Worm (Caenorhabditis elegans) whole organism, L1 larva: Measurements from ENCODE around the gene Y75B12A.2.
A peak's percentile ranks its signal among the peaks of the same experiment; 100 is the strongest.

ENCODE experiments used
- Y116A8C.19 ChIP-seq: sonication (generic microtip); optimal IDR thresholded peaks from 2 replicates; lab custom pipeline; 2016; ENCODE audit warnings: missing compliant biosample characterization, missing genetic modification characterization, borderline replicate concordance
- aha-1 ChIP-seq: fragments of 150-350 bp; optimal IDR thresholded peaks from 2 replicates; lab custom pipeline; 2014; ENCODE audit warnings: missing biosample characterization, missing genetic modification characterization
- aly-2 ChIP-seq: fragments of 150-350 bp; optimal IDR thresholded peaks from 2 replicates; lab custom pipeline; 2014; ENCODE audit warnings: missing biosample characterization, missing genetic modification characterization
- blmp-1 ChIP-seq: fragments of 150-350 bp; optimal IDR thresholded peaks from 2 replicates; lab custom pipeline; 2014; ENCODE audit warnings: missing biosample characterization, missing genetic modification characterization
- ceh-8 ChIP-seq: fragments of 200-800 bp; sonication (Bioruptor generic); optimal IDR thresholded peaks from 2 replicates; lab custom pipeline; 2018; ENCODE audit warnings: mild to moderate bottlenecking, missing genetic modification characterization, moderate library complexity, missing compliant biosample characterization
- ceh-82 ChIP-seq, 3 experiments: fragments of 150-350 bp in 1 of 3; sonication (generic microtip) in 2 of 3; optimal IDR thresholded peaks; 2 replicates each; lab custom pipeline; 2014 to 2017; ENCODE audit warnings: missing biosample characterization in 3 of 3, missing genetic modification characterization in 3 of 3
- ceh-90 ChIP-seq: sonication (generic microtip); optimal IDR thresholded peaks from 2 replicates; lab custom pipeline; 2016; ENCODE audit warnings: missing genetic modification characterization, missing compliant biosample characterization
- ces-1 ChIP-seq: fragments of 150-350 bp; optimal IDR thresholded peaks from 2 replicates; lab custom pipeline; 2014; ENCODE audit warnings: missing biosample characterization, missing genetic modification reagents, missing genetic modification characterization
- dpl-1 ChIP-seq, 3 experiments: fragments of 150-350 bp in 2 of 3; sonication (generic microtip) in 1 of 3; optimal IDR thresholded peaks; 2 replicates each; lab custom pipeline; 2014 to 2017; ENCODE audit warnings: missing biosample characterization in 3 of 3, missing genetic modification characterization in 3 of 3, missing genetic modification reagents in 3 of 3
- dsc-1 ChIP-seq: sonication (generic microtip); optimal IDR thresholded peaks from 2 replicates; lab custom pipeline; 2016; ENCODE audit warnings: mild to moderate bottlenecking, missing genetic modification characterization, missing compliant biosample characterization
- efl-1 ChIP-seq, 4 experiments: fragments of 150-350 bp; optimal IDR thresholded peaks in 3 of 4; peaks in 1 of 4; 1 replicate in 1 of 4; 2 replicates in 3 of 4; lab custom pipeline; 2014; ENCODE audit warnings: missing biosample characterization in 2 of 4, missing genetic modification characterization in 2 of 4, missing genetic modification reagents in 2 of 4
- efl-3 ChIP-seq: fragments of 200-800 bp; sonication (Bioruptor generic); optimal IDR thresholded peaks from 2 replicates; lab custom pipeline; 2018; ENCODE audit warnings: mild to moderate bottlenecking, missing genetic modification characterization, missing compliant biosample characterization
- egl-27 ChIP-seq, 2 experiments: fragments of 150-350 bp in 1 of 2; sonication (generic microtip); optimal IDR thresholded peaks; 3 replicates each; lab custom pipeline; 2017 to 2018; ENCODE audit warnings: missing biosample characterization in 2 of 2, missing genetic modification characterization in 2 of 2, missing genetic modification reagents in 2 of 2
- elt-3 ChIP-seq, 6 experiments: fragments of 150-350 bp in 1 of 6; sonication (generic microtip); optimal IDR thresholded peaks; 2 replicates each; lab custom pipeline; 2017 to 2018; ENCODE audit warnings: missing biosample characterization in 6 of 6, missing genetic modification characterization in 6 of 6, inconsistent platforms in 1 of 6
- fkh-10 ChIP-seq: sonication (generic microtip); optimal IDR thresholded peaks from 2 replicates; lab custom pipeline; 2017; ENCODE audit warnings: missing biosample characterization, missing genetic modification reagents, missing genetic modification characterization
- grh-1 ChIP-seq: fragments of 200-800 bp; sonication (Bioruptor generic); IDR thresholded peaks from 2 replicates; pipeline ENCODE4 v1.3.6; 2022; ENCODE audit warnings: missing genetic modification reagents, missing genetic modification characterization, missing compliant biosample characterization
- hpl-2 ChIP-seq: fragments of 150-350 bp; optimal IDR thresholded peaks from 2 replicates; lab custom pipeline; 2014; ENCODE audit warnings: missing biosample characterization, missing genetic modification reagents, missing genetic modification characterization
- isw-1 ChIP-seq: fragments of 200-800 bp; sonication (Bioruptor generic); IDR thresholded peaks from 2 replicates; pipeline ENCODE4 v1.3.6; 2022; ENCODE audit warnings: missing genetic modification characterization, missing compliant biosample characterization
- lin-13 ChIP-seq: fragments of 150-350 bp; optimal IDR thresholded peaks from 2 replicates; lab custom pipeline; 2014; ENCODE audit warnings: missing biosample characterization, missing genetic modification reagents, missing genetic modification characterization
- lin-14 ChIP-seq: fragments of 200-800 bp; sonication (Bioruptor generic); optimal IDR thresholded peaks from 2 replicates; lab custom pipeline; 2018; ENCODE audit warnings: mild to moderate bottlenecking, missing genetic modification characterization, moderate library complexity, missing compliant biosample characterization
- lin-35 ChIP-seq, 2 experiments: fragments of 150-350 bp; optimal IDR thresholded peaks; 2 replicates each; lab custom pipeline; 2014; ENCODE audit warnings: missing biosample characterization in 2 of 2, missing genetic modification characterization in 2 of 2, missing genetic modification reagents in 2 of 2
- lin-39 ChIP-seq: fragments of 150-350 bp; optimal IDR thresholded peaks from 2 replicates; lab custom pipeline; 2014; ENCODE audit warnings: missing biosample characterization, missing genetic modification reagents, missing genetic modification characterization
- lir-3 ChIP-seq: sonication (generic microtip); optimal IDR thresholded peaks from 2 replicates; lab custom pipeline; 2016; ENCODE audit warnings: mild to moderate bottlenecking, missing genetic modification characterization, moderate library complexity, missing compliant biosample characterization; ENCODE audit not compliant: poor library complexity
- lsy-2 ChIP-seq, 2 experiments: fragments of 150-350 bp; optimal IDR thresholded peaks; 2 replicates each; lab custom pipeline; 2014; ENCODE audit warnings: missing biosample characterization in 2 of 2, missing genetic modification characterization in 2 of 2
- mdl-1 ChIP-seq, 2 experiments: fragments of 150-350 bp; optimal IDR thresholded peaks; 2 replicates each; lab custom pipeline; 2014 to 2017; ENCODE audit warnings: missing biosample characterization in 2 of 2, missing genetic modification characterization in 2 of 2, inconsistent platforms in 1 of 2
- mep-1 ChIP-seq: fragments of 150-350 bp; optimal IDR thresholded peaks from 2 replicates; lab custom pipeline; 2014; ENCODE audit warnings: missing biosample characterization, missing genetic modification characterization
- nhr-11 ChIP-seq: fragments of 150-350 bp; optimal IDR thresholded peaks from 2 replicates; lab custom pipeline; 2014; ENCODE audit warnings: missing biosample characterization, missing genetic modification characterization
- nhr-12 ChIP-seq: sonication (generic microtip); optimal IDR thresholded peaks from 2 replicates; lab custom pipeline; 2017; ENCODE audit warnings: missing biosample characterization, missing genetic modification characterization
- nhr-20 ChIP-seq: sonication (generic microtip); optimal IDR thresholded peaks from 2 replicates; lab custom pipeline; 2016; ENCODE audit warnings: mild to moderate bottlenecking, missing genetic modification characterization, missing compliant biosample characterization
- nhr-237 ChIP-seq: fragments of 150-350 bp; optimal IDR thresholded peaks from 2 replicates; lab custom pipeline; 2014; ENCODE audit warnings: missing biosample characterization, missing genetic modification characterization
- nhr-47 ChIP-seq: sonication (generic microtip); optimal IDR thresholded peaks from 2 replicates; lab custom pipeline; 2016; ENCODE audit warnings: mild to moderate bottlenecking, missing genetic modification characterization, moderate library complexity, missing compliant biosample characterization
- nhr-77 ChIP-seq: fragments of 150-350 bp; optimal IDR thresholded peaks from 2 replicates; lab custom pipeline; 2014; ENCODE audit warnings: missing biosample characterization, missing genetic modification characterization
- nhr-84 ChIP-seq: sonication (generic microtip); optimal IDR thresholded peaks from 2 replicates; lab custom pipeline; 2017; ENCODE audit warnings: missing biosample characterization, missing genetic modification characterization
- nhr-85 ChIP-seq: sonication (generic microtip); peaks from one replicate; lab custom pipeline; 2016; ENCODE audit warnings: missing genetic modification characterization, inconsistent platforms, missing compliant biosample characterization
- nhr-90 ChIP-seq: sonication (generic microtip); optimal IDR thresholded peaks from 2 replicates; lab custom pipeline; 2016; ENCODE audit warnings: mild to moderate bottlenecking, missing genetic modification characterization, missing compliant biosample characterization; ENCODE audit not compliant: poor library complexity
- pag-3 ChIP-seq: sonication (generic microtip); optimal IDR thresholded peaks from 2 replicates; lab custom pipeline; 2017; ENCODE audit warnings: missing genetic modification characterization, mild to moderate bottlenecking, missing compliant biosample characterization, antibody characterized with exemption, borderline replicate concordance; ENCODE audit not compliant: insufficient read depth
- rnt-1 ChIP-seq: sonication (generic microtip); optimal IDR thresholded peaks from 2 replicates; lab custom pipeline; 2016; ENCODE audit warnings: mild to moderate bottlenecking, missing genetic modification characterization, moderate library complexity, missing compliant biosample characterization
- snpc-4 ChIP-seq: fragments of 150-350 bp; optimal IDR thresholded peaks from 2 replicates; lab custom pipeline; 2014; ENCODE audit warnings: missing biosample characterization, missing genetic modification characterization
- sox-4 ChIP-seq: sonication (generic microtip); optimal IDR thresholded peaks from 2 replicates; lab custom pipeline; 2016; ENCODE audit warnings: missing genetic modification characterization, missing compliant biosample characterization
- sptf-1 ChIP-seq: fragments of 150-350 bp; optimal IDR thresholded peaks from 2 replicates; lab custom pipeline; 2014; ENCODE audit warnings: missing biosample characterization, missing genetic modification characterization
- unc-130 ChIP-seq: fragments of 150-350 bp; optimal IDR thresholded peaks from 2 replicates; lab custom pipeline; 2017; ENCODE audit warnings: missing biosample characterization, missing genetic modification characterization, inconsistent platforms
- unc-30 ChIP-seq: sonication (generic microtip); optimal IDR thresholded peaks from 2 replicates; lab custom pipeline; 2017; ENCODE audit warnings: missing biosample characterization, missing genetic modification characterization
- vab-15 ChIP-seq: sonication (generic microtip); optimal IDR thresholded peaks from 2 replicates; lab custom pipeline; 2017; ENCODE audit warnings: missing genotype, mild to moderate bottlenecking, missing genetic modification characterization, missing compliant biosample characterization
- xbp-1 ChIP-seq: sonication (generic microtip); optimal IDR thresholded peaks from 2 replicates; lab custom pipeline; 2016; ENCODE audit warnings: missing genetic modification characterization, missing compliant biosample characterization

Y75B12A.2 gene

ce11 chrV:15072738-15073137 is 36.6 kb upstream of the Y75B12A.2 start:
- no peak for TF ChIP-seq nhr-85 (tag; lab: Kevin White, UChicago)
- TF ChIP-seq lin-14 (GFP tag; lab: Kevin White, UChicago), result peak; percentile 64

- no peak for TF ChIP-seq xbp-1
- peak; percentile 17 for TF ChIP-seq mep-1 (tag; lab: Kevin White, UChicago)
- TF ChIP-seq nhr-47 (tag; lab: Kevin White, UChicago), result peak; percentile 11
- TF ChIP-seq lin-35 (GFP tag; optimal IDR thresholded peaks at IDR 0.05; lab: Kevin White, UChicago), result peak in 1 of 2 experiments; percentile 11
- TF ChIP-seq sptf-1 (tag; lab: Kevin White, UChicago), result no peak
- TF ChIP-seq fkh-10 (GFP tag; lab: Kevin White, UChicago), result peak; percentile 23
- peak; percentile 23 for TF ChIP-seq rnt-1 (tag; lab: Kevin White, UChicago)
- no peak for TF ChIP-seq hpl-2 (GFP tag; lab: Kevin White, UChicago)
- TF ChIP-seq mdl-1 (tag; optimal IDR thresholded peaks at IDR 0.05; lab: Kevin White, UChicago), result no peak
- no peak for TF ChIP-seq nhr-11 (tag; lab: Kevin White, UChicago)
- no peak for TF ChIP-seq snpc-4 (tag; lab: Kevin White, UChicago)
- peak in 1 of 2 experiments; percentile 36 for TF ChIP-seq lsy-2 (tag; optimal IDR thresholded peaks at IDR 0.05; lab: Kevin White, UChicago)
- TF ChIP-seq lin-14 (GFP tag; lab: Kevin White, UChicago), result peak; percentile 68
- TF ChIP-seq dpl-1 (GFP tag; optimal IDR thresholded peaks at IDR 0.05; lab: Kevin White, UChicago), result peak in 1 of 3 experiments; percentile 7
- TF ChIP-seq lin-13, result no peak
- peak in 2 of 3 experiments; percentile 16 to 48 for TF ChIP-seq ceh-82 (tag; optimal IDR thresholded peaks at IDR 0.05; lab: Kevin White, UChicago)
- TF ChIP-seq nhr-90 (tag; lab: Kevin White, UChicago), result no peak
- TF ChIP-seq efl-1 (optimal IDR thresholded peaks at IDR 0.05; lab: Kevin White, UChicago), result peak; percentile 12 to 24
- peak in 1 of 2 experiments; percentile 11 for TF ChIP-seq efl-1 (GFP tag; optimal IDR thresholded peaks at IDR 0.05 in 1 of 2; lab: Kevin White, UChicago)
- TF ChIP-seq, all 84 proteins: peak for 10
Observed at ce11 chrV:15074907-15075306, 34.5 kb upstream of the Y75B12A.2 start.

ce11 chrV:15078560-15078959 is 30.8 kb upstream of the Y75B12A.2 start:
- TF ChIP-seq dsc-1 (peak; percentile 64), nhr-12 (tag; lab: Kevin White, UChicago) (no peak), efl-3 (GFP tag; lab: Kevin White, UChicago) (no peak), blmp-1 (peak; percentile 66)

ce11 chrV:15082291-15082690 is 27.1 kb upstream of the Y75B12A.2 start, which contains the start of the genes C01G10.10 and C01G10.9:
Gene C01G10.10, minus strand, starts transcription at chrV:15082441.
Gene C01G10.9, plus strand, starts transcription at chrV:15082530.
- TF ChIP-seq elt-3 (tag; optimal IDR thresholded peaks at IDR 0.05; lab: Kevin White, UChicago) (peak in 1 of 6 experiments; percentile 60), Y116A8C.19 (tag; lab: Kevin White, UChicago) (peak; percentile 70), blmp-1 (peak; percentile 51), nhr-77 (tag; lab: Kevin White, UChicago) (no peak), egl-27 (tag; optimal IDR thresholded peaks at IDR 0.05; lab: Kevin White, UChicago) (no peak), vab-15 (tag; lab: Kevin White, UChicago) (no peak), lir-3 (tag; lab: Kevin White, UChicago) (peak; percentile 96), nhr-47 (tag; lab: Kevin White, UChicago) (peak; percentile 86), mdl-1 (tag; optimal IDR thresholded peaks at IDR 0.05; lab: Kevin White, UChicago) (no peak), nhr-20 (peak; percentile 85), unc-130 (tag; lab: Kevin White, UChicago) (peak; percentile 34), ceh-8 (GFP tag; lab: Kevin White, UChicago) (no peak), pag-3 (tag; lab: Kevin White, UChicago) (no peak), aha-1 (tag; lab: Kevin White, UChicago) (no peak), lin-39 (tag; lab: Kevin White, UChicago) (no peak), nhr-11 (tag; lab: Kevin White, UChicago) (no peak), isw-1 (GFP tag; lab: Robert Waterston, UW) (peak; percentile 46; the same call in 1 of the 2 replicates), ceh-90 (tag; lab: Kevin White, UChicago) (peak; percentile 92), nhr-237 (no peak), mep-1 (tag; lab: Kevin White, UChicago) (peak; percentile 79), efl-3 (GFP tag; lab: Kevin White, UChicago) (peak; percentile 54), sox-4 (peak; percentile 90), unc-30 (tag; lab: Kevin White, UChicago) (no peak), nhr-12 (tag; lab: Kevin White, UChicago) (no peak), rnt-1 (tag; lab: Kevin White, UChicago) (peak; percentile 97), lin-14 (GFP tag; lab: Kevin White, UChicago) (peak; percentile 69), grh-1 (GFP tag; lab: Robert Waterston, UW) (0 out of 2 replicates have a peak, but pooled peaks have one; percentile 34), ces-1 (GFP tag; lab: Kevin White, UChicago) (no peak), nhr-84 (tag; lab: Kevin White, UChicago) (no peak), aly-2 (tag; lab: Kevin White, UChicago) (no peak)
